Fruit fly (Drosophila melanogaster): Measurements from ENCODE around the gene Fmr1.

Fmr1 gene

dm6 chr3R:10134341-10134668 is 24.4 kb upstream of the Fmr1 start:
- TF ChIP-seq CG8478 (optimal IDR thresholded peaks at IDR 0.05) (no peak), CTCF (optimal IDR thresholded peaks at IDR 0.05) (peak; percentile 36 to 56)

- TF ChIP-seq CG8478 (optimal IDR thresholded peaks at IDR 0.05): no peak
- no peak for TF ChIP-seq CTCF (optimal IDR thresholded peaks at IDR 0.05)
These were observed 23.8 kb upstream of the Fmr1 start for dm6 chr3R:10133419-10134340.

dm6 chr3R:10132906-10133416 is 23.0 kb upstream of the Fmr1 start:
- TF ChIP-seq CG8478 (optimal IDR thresholded peaks at IDR 0.05) (no peak), CTCF (optimal IDR thresholded peaks at IDR 0.05) (no peak)

- no peak for TF ChIP-seq CTCF (optimal IDR thresholded peaks at IDR 0.05)
- no peak for TF ChIP-seq CG8478 (optimal IDR thresholded peaks at IDR 0.05)
These were observed 21.1 kb upstream of the Fmr1 start for dm6 chr3R:10130975-10131529.

- TF ChIP-seq CTCF (optimal IDR thresholded peaks at IDR 0.05) (no peak), CG8478 (optimal IDR thresholded peaks at IDR 0.05) (no peak)
These were observed 20.2 kb upstream of the Fmr1 start for dm6 chr3R:10130091-10130490.

dm6 chr3R:10125477-10125876 is 15.6 kb upstream of the Fmr1 start, which contains the start of gene knk:
knk (minus strand) TSS chr3R:10125664.
- no peak for TF ChIP-seq CTCF (optimal IDR thresholded peaks at IDR 0.05)
- TF ChIP-seq CG8478 (optimal IDR thresholded peaks at IDR 0.05): no peak

- TF ChIP-seq CG8478 (optimal IDR thresholded peaks at IDR 0.05) (no peak), CTCF (optimal IDR thresholded peaks at IDR 0.05) (peak; percentile 75 to 80)
These were observed 14.8 kb upstream of the Fmr1 start for dm6 chr3R:10124764-10125163.

- no peak for TF ChIP-seq CG8478 (optimal IDR thresholded peaks at IDR 0.05)
- TF ChIP-seq CTCF (optimal IDR thresholded peaks at IDR 0.05): no peak
These were observed 11.5 kb upstream of the Fmr1 start, which contains the start of the genes gammaSnap2 and ATPsynepsilonL for dm6 chr3R:10121266-10121904. gammaSnap2 (minus strand) TSS chr3R:10121400. ATPsynepsilonL (plus strand) TSS chr3R:10121773.

- TF ChIP-seq CG8478 (optimal IDR thresholded peaks at IDR 0.05): no peak
- no peak for TF ChIP-seq CTCF (optimal IDR thresholded peaks at IDR 0.05)
These were observed 9.7 kb upstream of the Fmr1 start for dm6 chr3R:10119592-10119991.

dm6 chr3R:10115797-10116196 is 5.9 kb upstream of the Fmr1 start:
- TF ChIP-seq CG8478 (optimal IDR thresholded peaks at IDR 0.05) (no peak), CTCF (optimal IDR thresholded peaks at IDR 0.05) (no peak)

- TF ChIP-seq CG8478 (optimal IDR thresholded peaks at IDR 0.05): no peak
- TF ChIP-seq CTCF (optimal IDR thresholded peaks at IDR 0.05): no peak
These were observed 5.1 kb upstream of the Fmr1 start for dm6 chr3R:10114915-10115534.

- TF ChIP-seq CTCF (optimal IDR thresholded peaks at IDR 0.05) (no peak), CG8478 (optimal IDR thresholded peaks at IDR 0.05) (no peak)
These were observed 3.8 kb upstream of the Fmr1 start for dm6 chr3R:10113746-10114145.

dm6 chr3R:10112195-10112594 is 2.3 kb upstream of the Fmr1 start, which contains the start of gene CAH7:
CAH7 (plus strand) TSS chr3R:10112237.
- TF ChIP-seq CTCF (optimal IDR thresholded peaks at IDR 0.05): no peak
- no peak for TF ChIP-seq CG8478 (optimal IDR thresholded peaks at IDR 0.05)

dm6 chr3R:10111815-10112185 is 1.9 kb upstream of the Fmr1 start:
- TF ChIP-seq CG8478 (optimal IDR thresholded peaks at IDR 0.05) (no peak), CTCF (optimal IDR thresholded peaks at IDR 0.05) (no peak)
